Fruit fly (Drosophila melanogaster) whole organism, embryonic: ENCODE measurements around the gene IleRS-m.

Experiments
- BEAF-32 ChIP-seq: fragments of 200-800 bp; sonication (Bioruptor generic); optimal IDR thresholded peaks from 3 replicates; lab custom pipeline; 2017; ENCODE audit warnings: missing biosample characterization, missing genetic modification characterization, mild to moderate bottlenecking, moderate library complexity, missing genetic modification reagents
- CG11695 ChIP-seq: fragments of 200-800 bp; sonication (Bioruptor generic); IDR thresholded peaks from 3 replicates; pipeline ENCODE4 v1.3.6; 2022; ENCODE audit warnings: missing biosample characterization, missing genetic modification characterization
- CG12236 ChIP-seq: fragments of 200-800 bp; sonication (Bioruptor generic); optimal IDR thresholded peaks from 2 replicates; lab custom pipeline; 2016; ENCODE audit warnings: missing biosample characterization, missing genetic modification characterization
- CG13287 ChIP-seq: fragments of 200-800 bp; sonication (Bioruptor generic); IDR thresholded peaks from 2 replicates; pipeline ENCODE4 v1.3.6; 2022; ENCODE audit warnings: missing biosample characterization, missing genetic modification characterization; ENCODE audit not compliant: partially characterized antibody
- CG14667 ChIP-seq: fragments of 200-800 bp; sonication (Bioruptor generic); IDR thresholded peaks from 2 replicates; pipeline ENCODE4 v1.3.6; 2022; ENCODE audit warnings: missing biosample characterization, missing genetic modification characterization
- CG1792 ChIP-seq: fragments of 200-800 bp; sonication (Bioruptor generic); optimal IDR thresholded peaks from 2 replicates; lab custom pipeline; 2016; ENCODE audit warnings: missing biosample characterization, missing genetic modification characterization
- CG3163 ChIP-seq: fragments of 200-800 bp; sonication (Bioruptor generic); optimal IDR thresholded peaks from 3 replicates; lab custom pipeline; 2016; ENCODE audit warnings: missing biosample characterization, missing genetic modification characterization
- CG34376 ChIP-seq: fragments of 200-800 bp; sonication (Bioruptor generic); optimal IDR thresholded peaks from 2 replicates; lab custom pipeline; 2018; ENCODE audit warnings: missing biosample characterization, mild to moderate bottlenecking, missing genetic modification characterization
- CG4360 ChIP-seq: fragments of 200-800 bp; sonication (Bioruptor generic); IDR thresholded peaks from 2 replicates; pipeline ENCODE4 v1.3.6; 2022; ENCODE audit warnings: missing biosample characterization, missing genetic modification characterization
- CG4707 ChIP-seq: fragments of 200-800 bp; sonication (Bioruptor generic); optimal IDR thresholded peaks from 2 replicates; lab custom pipeline; 2018; ENCODE audit warnings: missing biosample characterization, mild to moderate bottlenecking, missing genetic modification characterization, moderate library complexity
- CG4820 ChIP-seq: fragments of 200-800 bp; sonication (Bioruptor generic); optimal IDR thresholded peaks from 3 replicates; lab custom pipeline; 2016; ENCODE audit warnings: missing biosample characterization, missing genetic modification characterization
- CG7271 ChIP-seq: fragments of 200-800 bp; sonication (Bioruptor generic); optimal IDR thresholded peaks from 2 replicates; lab custom pipeline; 2018; ENCODE audit warnings: missing biosample characterization, mild to moderate bottlenecking, missing genetic modification characterization, moderate library complexity
- Dad ChIP-seq: fragments of 200-800 bp; sonication (Bioruptor generic); optimal IDR thresholded peaks from 3 replicates; lab custom pipeline; 2016; ENCODE audit warnings: missing biosample characterization, missing genetic modification characterization
- Dek ChIP-seq: fragments of 200-800 bp; sonication (Bioruptor generic); optimal IDR thresholded peaks from 3 replicates; lab custom pipeline; 2019; ENCODE audit warnings: missing biosample characterization, mild to moderate bottlenecking, missing genetic modification characterization, moderate library complexity
- Ets97D ChIP-seq: fragments of 200-800 bp; sonication (Bioruptor generic); optimal IDR thresholded peaks from 3 replicates; lab custom pipeline; 2016; ENCODE audit warnings: missing biosample characterization, missing genetic modification characterization
- Fer1 ChIP-seq: fragments of 200-800 bp; sonication (Bioruptor generic); optimal IDR thresholded peaks from 2 replicates; lab custom pipeline; 2017; ENCODE audit warnings: missing biosample characterization, mild to moderate bottlenecking, missing genetic modification characterization
- H15 ChIP-seq: fragments of 200-800 bp; sonication (Bioruptor generic); IDR thresholded peaks from 3 replicates; pipeline ENCODE4 v1.3.6; 2022; ENCODE audit warnings: missing biosample characterization, missing genetic modification characterization
- HLHmδ ChIP-seq: fragments of 200-800 bp; sonication (Bioruptor generic); optimal IDR thresholded peaks from 2 replicates; lab custom pipeline; 2018; ENCODE audit warnings: missing biosample characterization, mild to moderate bottlenecking, missing genetic modification characterization, moderate library complexity
- Max ChIP-seq: fragments of 200-800 bp; sonication (Bioruptor generic); optimal IDR thresholded peaks from 2 replicates; lab custom pipeline; 2016; ENCODE audit warnings: missing biosample characterization, mild to moderate bottlenecking, missing genetic modification characterization
- Med ChIP-seq: fragments of 200-800 bp; sonication (Bioruptor generic); peaks from one replicate; lab custom pipeline; 2016; ENCODE audit warnings: missing biosample characterization, missing genetic modification characterization, mild to moderate bottlenecking, inconsistent platforms, moderate library complexity
- Myb ChIP-seq: fragments of 200-800 bp; sonication (Bioruptor generic); optimal IDR thresholded peaks from 2 replicates; lab custom pipeline; 2016; ENCODE audit warnings: missing biosample characterization, missing genetic modification characterization
- Nf-YC ChIP-seq: fragments of 200-800 bp; optimal IDR thresholded peaks from 3 replicates; lab custom pipeline; 2019; ENCODE audit warnings: missing biosample characterization, mild to moderate bottlenecking, missing genetic modification characterization, moderate library complexity
- Ptx1 ChIP-seq: fragments of 200-800 bp; sonication (Bioruptor generic); IDR thresholded peaks from 2 replicates; pipeline ENCODE4 v1.3.6; 2022; ENCODE audit warnings: missing biosample characterization, missing genetic modification characterization
- Scr ChIP-seq: fragments of 200-800 bp; sonication (Bioruptor generic); IDR thresholded peaks from 2 replicates; pipeline ENCODE4 v1.3.6; 2022; ENCODE audit warnings: missing biosample characterization, missing genetic modification characterization; ENCODE audit not compliant: partially characterized antibody
- Xbp1 ChIP-seq: fragments of 200-800 bp; sonication (Bioruptor generic); optimal IDR thresholded peaks from 3 replicates; lab custom pipeline; 2016; ENCODE audit warnings: missing biosample characterization, mild to moderate bottlenecking, missing genetic modification characterization
- YL-1 ChIP-seq: fragments of 200-800 bp; sonication (Bioruptor generic); optimal IDR thresholded peaks from 3 replicates; lab custom pipeline; 2017; ENCODE audit warnings: missing biosample characterization, mild to moderate bottlenecking, missing genetic modification characterization
- caup ChIP-seq: fragments of 200-800 bp; sonication (Bioruptor generic); optimal IDR thresholded peaks from 3 replicates; lab custom pipeline; 2017; ENCODE audit warnings: missing biosample characterization, mild to moderate bottlenecking, missing genetic modification characterization, moderate library complexity; ENCODE audit not compliant: severe bottlenecking
- cg ChIP-seq: fragments of 200-800 bp; sonication (Bioruptor generic); optimal IDR thresholded peaks from 3 replicates; lab custom pipeline; 2019; ENCODE audit warnings: missing biosample characterization, mild to moderate bottlenecking, missing genetic modification characterization, moderate library complexity
- ci ChIP-seq: fragments of 200-800 bp; sonication (Bioruptor generic); IDR thresholded peaks from 3 replicates; pipeline ENCODE4 v1.3.6; 2022; ENCODE audit warnings: missing biosample characterization, missing genetic modification characterization
- croc ChIP-seq: fragments of 200-800 bp; sonication (Bioruptor generic); conservative IDR thresholded peaks from 3 replicates; pipeline ENCODE4 v1.3.6; 2022; ENCODE audit warnings: missing biosample characterization, missing genetic modification characterization
- dpn ChIP-seq, 2 experiments: fragments of 200-800 bp; sonication (Bioruptor generic); optimal IDR thresholded peaks; 3 replicates each; lab custom pipeline; 2016; ENCODE audit warnings: missing biosample characterization in 2 of 2, missing genetic modification characterization in 2 of 2
- fd3F ChIP-seq: fragments of 200-800 bp; sonication (Bioruptor generic); optimal IDR thresholded peaks from 2 replicates; lab custom pipeline; 2018; ENCODE audit warnings: missing biosample characterization, mild to moderate bottlenecking, missing genetic modification characterization, moderate library complexity
- fd64A ChIP-seq: fragments of 200-800 bp; sonication (Bioruptor generic); optimal IDR thresholded peaks from 3 replicates; lab custom pipeline; 2018; ENCODE audit warnings: missing biosample characterization, mild to moderate bottlenecking, missing genetic modification characterization
- gfzf ChIP-seq: fragments of 200-800 bp; sonication (Bioruptor generic); optimal IDR thresholded peaks from 2 replicates; lab custom pipeline; 2016; ENCODE audit warnings: missing biosample characterization, mild to moderate bottlenecking, missing genetic modification characterization, moderate library complexity
- ind ChIP-seq: fragments of 200-800 bp; sonication (Bioruptor generic); optimal IDR thresholded peaks from 3 replicates; lab custom pipeline; 2016; ENCODE audit warnings: missing biosample characterization, missing genetic modification characterization
- kah ChIP-seq: fragments of 200-800 bp; sonication (Bioruptor generic); optimal IDR thresholded peaks from 2 replicates; lab custom pipeline; 2018; ENCODE audit warnings: missing biosample characterization, mild to moderate bottlenecking, missing genetic modification characterization
- lilli ChIP-seq: fragments of 200-800 bp; sonication (Bioruptor generic); optimal IDR thresholded peaks from 3 replicates; lab custom pipeline; 2016; ENCODE audit warnings: missing biosample characterization, missing genetic modification characterization
- mirr ChIP-seq: fragments of 200-800 bp; sonication (Bioruptor generic); optimal IDR thresholded peaks from 3 replicates; lab custom pipeline; 2018; ENCODE audit warnings: missing biosample characterization, mild to moderate bottlenecking, missing genetic modification characterization
- mld ChIP-seq: fragments of 200-800 bp; sonication (Bioruptor generic); IDR thresholded peaks from 3 replicates; pipeline ENCODE4 v1.3.6; 2022; ENCODE audit warnings: missing biosample characterization, missing genetic modification characterization; ENCODE audit not compliant: partially characterized antibody
- nerfin-2 ChIP-seq: fragments of 200-800 bp; sonication (Bioruptor generic); IDR thresholded peaks from 2 replicates; pipeline ENCODE4 v1.3.6; 2022; ENCODE audit warnings: missing biosample characterization, missing genetic modification characterization; ENCODE audit not compliant: partially characterized antibody
- nom ChIP-seq: fragments of 200-800 bp; sonication (Bioruptor generic); optimal IDR thresholded peaks from 2 replicates; lab custom pipeline; 2017; ENCODE audit warnings: missing biosample characterization, missing genetic modification characterization, mild to moderate bottlenecking, moderate library complexity, missing genetic modification reagents
- pb ChIP-seq: fragments of 200-800 bp; sonication (Bioruptor generic); optimal IDR thresholded peaks from 3 replicates; lab custom pipeline; 2016; ENCODE audit warnings: missing biosample characterization, missing genetic modification characterization
- phol ChIP-seq: fragments of 200-800 bp; sonication (Bioruptor generic); optimal IDR thresholded peaks from 3 replicates; lab custom pipeline; 2018; ENCODE audit warnings: missing biosample characterization, mild to moderate bottlenecking, missing genetic modification characterization, moderate library complexity
- rib ChIP-seq: fragments of 200-800 bp; sonication (Bioruptor generic); IDR thresholded peaks from 2 replicates; pipeline ENCODE4 v1.3.6; 2022; ENCODE audit warnings: missing biosample characterization, missing genetic modification characterization
- ro ChIP-seq: fragments of 200-800 bp; sonication (Bioruptor generic); IDR thresholded peaks from 2 replicates; pipeline ENCODE4 v1.3.6; 2022; ENCODE audit warnings: missing biosample characterization, missing genetic modification characterization
- sens-2 ChIP-seq: fragments of 200-800 bp; sonication (Bioruptor generic); IDR thresholded peaks from 2 replicates; pipeline ENCODE4 v1.3.6; 2022; ENCODE audit warnings: missing biosample characterization, missing genetic modification characterization
- ttk ChIP-seq: fragments of 200-800 bp; sonication (Bioruptor generic); IDR thresholded peaks from 2 replicates; pipeline ENCODE4 v2.1.2; 2022; ENCODE audit warnings: missing biosample characterization, missing genetic modification characterization
- vvl ChIP-seq: fragments of 200-800 bp; sonication (Bioruptor generic); IDR thresholded peaks from 2 replicates; pipeline ENCODE4 v1.3.6; 2022; ENCODE audit warnings: missing biosample characterization, missing genetic modification characterization
- wek ChIP-seq: fragments of 200-800 bp; sonication (Bioruptor generic); optimal IDR thresholded peaks from 3 replicates; lab custom pipeline; 2018; ENCODE audit warnings: missing biosample characterization, mild to moderate bottlenecking, missing genetic modification characterization, moderate library complexity

The IleRS-m gene

DNA sequence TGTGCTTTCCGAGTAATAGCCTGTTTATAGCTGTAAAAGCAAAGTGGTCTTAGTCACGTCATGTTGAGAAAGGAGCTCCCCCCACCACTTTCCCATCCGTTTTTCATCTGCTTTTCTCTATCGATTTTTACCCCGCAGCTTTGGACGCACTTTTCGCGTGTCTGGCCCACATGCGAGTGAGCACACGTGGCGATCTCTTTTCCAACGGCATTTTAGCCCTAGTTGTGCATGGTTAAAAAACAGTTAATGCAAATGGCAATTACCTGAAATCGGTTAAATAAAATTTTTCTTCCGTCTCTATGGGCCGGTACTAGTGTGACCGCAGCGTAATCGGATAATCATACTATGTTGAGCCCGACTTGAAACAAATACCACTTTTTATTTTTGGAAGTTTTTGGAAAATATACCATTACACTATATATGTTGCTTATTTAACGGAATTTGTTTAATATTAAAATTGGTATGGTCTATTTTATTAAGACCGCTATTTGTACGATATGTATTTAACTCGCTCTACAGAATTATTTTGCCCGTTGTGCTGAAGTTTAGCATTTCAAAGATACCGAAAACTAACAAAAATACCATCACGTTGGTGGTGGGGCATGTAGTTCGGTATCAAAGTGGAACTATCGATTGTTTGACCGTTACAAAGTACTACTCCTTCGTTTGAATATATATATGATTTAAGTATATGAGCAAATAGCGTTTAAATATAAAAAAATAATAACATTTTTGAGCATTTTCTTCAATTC, 12.2 kb downstream of the IleRS-m start, which contains the start of gene Zn72D (continued):
- TF ChIP-seq Myb = peak; percentile 77
- peak; percentile 35 for TF ChIP-seq Med (GFP tag; lab: Kevin White, UChicago)
- peak; percentile 70 for TF ChIP-seq gfzf
- TF ChIP-seq ind (GFP tag; lab: Kevin White, UChicago) = no peak
- no peak for TF ChIP-seq CG4707 (GFP tag; lab: Kevin White, UChicago)
- TF ChIP-seq CG14667 = no peak
- TF ChIP-seq Xbp1 (GFP tag; lab: Kevin White, UChicago) = no peak
- TF ChIP-seq Ptx1 (GFP tag; lab: Robert Waterston, UW) = no peak
- TF ChIP-seq CG1792 (GFP tag; lab: Kevin White, UChicago) = no peak
- peak; percentile 46 for TF ChIP-seq CG13287 (GFP tag; lab: Robert Waterston, UW)
- TF ChIP-seq phol (tag; lab: Kevin White, UChicago) = peak; percentile 1
- peak; percentile 15 for TF ChIP-seq Fer1 (GFP tag; lab: Kevin White, UChicago)
- TF ChIP-seq dpn (GFP tag; optimal IDR thresholded peaks at IDR 0.05; lab: Kevin White, UChicago) = no peak
- TF ChIP-seq Scr (GFP tag; lab: Robert Waterston, UW) = peak; percentile 58
- no peak for TF ChIP-seq H15 (GFP tag; lab: Robert Waterston, UW)
- no peak for TF ChIP-seq fd64A (GFP tag; lab: Kevin White, UChicago)
- no peak for TF ChIP-seq fd3F
- TF ChIP-seq vvl (GFP tag; lab: Robert Waterston, UW) = 0 out of 2 replicates have a peak, but pooled peaks have one; percentile 38
- TF ChIP-seq ro (GFP tag; lab: Robert Waterston, UW) = no peak
- TF ChIP-seq CG7271 (tag; lab: Kevin White, UChicago) = peak; percentile 22
- TF ChIP-seq ttk = no peak
- TF ChIP-seq CG11695 (GFP tag; lab: Robert Waterston, UW) = no peak
- 0 out of 3 replicates have a peak, but pooled peaks have one; percentile 7 for TF ChIP-seq mld (GFP tag; lab: Robert Waterston, UW)
- TF ChIP-seq Nf-YC (tag; lab: Kevin White, UChicago) = no peak
- peak; percentile 21 for TF ChIP-seq Ets97D
- TF ChIP-seq nerfin-2 (GFP tag; lab: Robert Waterston, UW) = no peak
- no peak for TF ChIP-seq CG4360 (GFP tag; lab: Robert Waterston, UW)
- TF ChIP-seq Dad (GFP tag; lab: Kevin White, UChicago) = no peak
- peak; percentile 1 for TF ChIP-seq CG34376
- no peak for TF ChIP-seq CG4820 (GFP tag; lab: Kevin White, UChicago)
- TF ChIP-seq rib = no peak
- TF ChIP-seq YL-1 (GFP tag; lab: Kevin White, UChicago) = peak; percentile 75
- TF ChIP-seq sens-2 (GFP tag; lab: Robert Waterston, UW) = no peak
- no peak for TF ChIP-seq wek (GFP tag; lab: Kevin White, UChicago)
- no peak for TF ChIP-seq croc (GFP tag; lab: Robert Waterston, UW)
- TF ChIP-seq caup = no peak
- TF ChIP-seq ci (GFP tag; lab: Robert Waterston, UW) = no peak
- TF ChIP-seq mirr (GFP tag; lab: Kevin White, UChicago) = no peak
- no peak for TF ChIP-seq CG12236 (GFP tag; lab: Kevin White, UChicago)
- TF ChIP-seq pb (GFP tag; lab: Kevin White, UChicago) = no peak
- TF ChIP-seq lilli = no peak
- TF ChIP-seq nom (GFP tag; lab: Kevin White, UChicago) = peak; percentile 47
- TF ChIP-seq HLHmδ = no peak
- TF ChIP-seq cg (GFP tag; lab: Kevin White, UChicago) = no peak
- TF ChIP-seq BEAF-32 (GFP tag; lab: Kevin White, UChicago) = peak; percentile 69
- TF ChIP-seq kah (GFP tag; lab: Kevin White, UChicago) = no peak
- no peak for TF ChIP-seq CG3163 (GFP tag; lab: Kevin White, UChicago)
- no peak for TF ChIP-seq Dek (tag; lab: Kevin White, UChicago)
- TF ChIP-seq Max (GFP tag; lab: Kevin White, UChicago) = no peak
